Worm (Caenorhabditis elegans) whole organism, L2 larva: ENCODE results near the gene str-233.
A peak's percentile ranks its signal among the peaks of the same experiment; 100 is the strongest.

Experiments used
- F13H6.1 ChIP-seq: sonication (generic microtip); optimal IDR thresholded peaks from 2 replicates; lab custom pipeline; 2016; ENCODE audit warnings: missing genetic modification characterization, missing compliant biosample characterization
- R02D3.7 ChIP-seq: fragments of 150-350 bp; optimal IDR thresholded peaks from 2 replicates; lab custom pipeline; 2014; ENCODE audit warnings: missing biosample characterization, missing genetic modification characterization
- Y55F3AM.14 ChIP-seq: fragments of 200-800 bp; sonication (Bioruptor generic); optimal IDR thresholded peaks from 2 replicates; lab custom pipeline; 2018; ENCODE audit warnings: mild to moderate bottlenecking, missing genetic modification characterization, missing compliant biosample characterization
- ZK546.5 ChIP-seq: sonication (generic microtip); optimal IDR thresholded peaks from 2 replicates; lab custom pipeline; 2017; ENCODE audit warnings: missing biosample characterization, missing genetic modification characterization
- ama-1 ChIP-seq: fragments of 150-350 bp; optimal IDR thresholded peaks from 2 replicates; lab custom pipeline; 2018; ENCODE audit warnings: inconsistent platforms
- blmp-1 ChIP-seq: sonication (generic microtip); optimal IDR thresholded peaks from 2 replicates; lab custom pipeline; 2017; ENCODE audit warnings: missing genetic modification characterization, mild to moderate bottlenecking, missing compliant biosample characterization, antibody characterized with exemption, moderate library complexity; ENCODE audit not compliant: insufficient read depth
- ceh-16 ChIP-seq: fragments of 150-350 bp; optimal IDR thresholded peaks from 2 replicates; lab custom pipeline; 2014; ENCODE audit warnings: missing biosample characterization, missing genetic modification characterization
- crh-2 ChIP-seq: sonication (generic microtip); optimal IDR thresholded peaks from 2 replicates; lab custom pipeline; 2017; ENCODE audit warnings: missing biosample characterization, missing genetic modification characterization
- dmd-4 ChIP-seq: sonication (generic microtip); optimal IDR thresholded peaks from 2 replicates; lab custom pipeline; 2017; ENCODE audit warnings: missing biosample characterization, missing genetic modification characterization
- egl-27 ChIP-seq: sonication (generic microtip); optimal IDR thresholded peaks from 3 replicates; lab custom pipeline; 2017; ENCODE audit warnings: missing biosample characterization, missing genetic modification reagents, missing genetic modification characterization
- elt-1 ChIP-seq: fragments of 150-350 bp; optimal IDR thresholded peaks from 2 replicates; lab custom pipeline; 2014; ENCODE audit warnings: missing biosample characterization, missing genetic modification characterization
- elt-3 ChIP-seq: sonication (generic microtip); optimal IDR thresholded peaks from 2 replicates; lab custom pipeline; 2017; ENCODE audit warnings: missing biosample characterization, missing genetic modification characterization
- fos-1 ChIP-seq: fragments of 150-350 bp; optimal IDR thresholded peaks from 2 replicates; lab custom pipeline; 2014; ENCODE audit warnings: missing biosample characterization, missing genetic modification characterization
- gmeb-1 ChIP-seq: fragments of 150-350 bp; optimal IDR thresholded peaks from 2 replicates; lab custom pipeline; 2014; ENCODE audit warnings: missing biosample characterization, missing genetic modification characterization
- lin-13 ChIP-seq: fragments of 150-350 bp; optimal IDR thresholded peaks from 2 replicates; lab custom pipeline; 2014; ENCODE audit warnings: missing biosample characterization, missing genetic modification reagents, missing genetic modification characterization
- mbf-1 ChIP-seq: sonication (generic microtip); optimal IDR thresholded peaks from 2 replicates; lab custom pipeline; 2017; ENCODE audit warnings: missing biosample characterization, missing genetic modification characterization
- mdl-1 ChIP-seq, 2 experiments: fragments of 150-350 bp in 1 of 2; sonication (generic microtip) in 1 of 2; optimal IDR thresholded peaks; 2 replicates each; lab custom pipeline; 2017; ENCODE audit warnings: missing biosample characterization in 2 of 2, missing genetic modification characterization in 2 of 2
- nhr-11 ChIP-seq: fragments of 150-350 bp; optimal IDR thresholded peaks from 2 replicates; lab custom pipeline; 2014; ENCODE audit warnings: missing biosample characterization, missing genetic modification characterization
- nhr-12 ChIP-seq: fragments of 150-350 bp; optimal IDR thresholded peaks from 2 replicates; lab custom pipeline; 2014; ENCODE audit warnings: missing biosample characterization, missing genetic modification characterization
- nhr-129 ChIP-seq: fragments of 150-350 bp; optimal IDR thresholded peaks from 2 replicates; lab custom pipeline; 2014; ENCODE audit warnings: missing biosample characterization, missing genetic modification characterization
- nhr-21 ChIP-seq: fragments of 150-350 bp; optimal IDR thresholded peaks from 2 replicates; lab custom pipeline; 2014; ENCODE audit warnings: missing biosample characterization, missing genetic modification characterization
- nhr-237 ChIP-seq: fragments of 150-350 bp; optimal IDR thresholded peaks from 2 replicates; lab custom pipeline; 2014; ENCODE audit warnings: missing biosample characterization, missing genetic modification characterization
- nhr-25 ChIP-seq: fragments of 150-350 bp; sonication (generic microtip); optimal IDR thresholded peaks from 3 replicates; lab custom pipeline; 2014; ENCODE audit warnings: missing biosample characterization, missing genetic modification characterization
- nhr-6 ChIP-seq: fragments of 150-350 bp; optimal IDR thresholded peaks from 2 replicates; lab custom pipeline; 2014; ENCODE audit warnings: missing biosample characterization, missing genetic modification characterization
- nhr-77 ChIP-seq: fragments of 150-350 bp; optimal IDR thresholded peaks from 2 replicates; lab custom pipeline; 2014; ENCODE audit warnings: missing biosample characterization, missing genetic modification characterization
- sem-4 ChIP-seq: fragments of 150-350 bp; optimal IDR thresholded peaks from 2 replicates; lab custom pipeline; 2014; ENCODE audit warnings: missing biosample characterization, missing genetic modification reagents, missing genetic modification characterization
- skn-1 ChIP-seq: sonication (generic microtip); optimal IDR thresholded peaks from 2 replicates; lab custom pipeline; 2017; ENCODE audit warnings: missing biosample characterization, missing genetic modification characterization
- sma-3 ChIP-seq: sonication (generic microtip); optimal IDR thresholded peaks from 2 replicates; lab custom pipeline; 2016; ENCODE audit warnings: missing genetic modification reagents, missing genetic modification characterization, missing compliant biosample characterization
- sma-9 ChIP-seq, 2 experiments: fragments of 150-350 bp in 1 of 2; sonication (generic microtip) in 1 of 2; optimal IDR thresholded peaks; 2 replicates each; lab custom pipeline; 2014 to 2016; ENCODE audit warnings: missing genetic modification characterization in 2 of 2, mild to moderate bottlenecking in 1 of 2, missing biosample characterization in 1 of 2, missing compliant biosample characterization in 1 of 2, missing genetic modification reagents in 1 of 2, moderate library complexity in 1 of 2
- snpc-4 ChIP-seq: fragments of 150-350 bp; optimal IDR thresholded peaks from 2 replicates; lab custom pipeline; 2014; ENCODE audit warnings: missing biosample characterization, missing genetic modification characterization
- unc-62 ChIP-seq: fragments of 150-350 bp; optimal IDR thresholded peaks from 2 replicates; lab custom pipeline; 2014; ENCODE audit warnings: missing biosample characterization, missing genetic modification reagents, missing genetic modification characterization
- zag-1 ChIP-seq: fragments of 150-350 bp; optimal IDR thresholded peaks from 2 replicates; lab custom pipeline; 2014; ENCODE audit warnings: missing biosample characterization, missing genetic modification characterization
- ztf-1 ChIP-seq: fragments of 200-800 bp; sonication (Bioruptor generic); conservative IDR thresholded peaks from 2 replicates; pipeline ENCODE4 v1.3.6; 2022; ENCODE audit warnings: missing genetic modification characterization, missing compliant biosample characterization
- ztf-4 ChIP-seq: fragments of 150-350 bp; optimal IDR thresholded peaks from 2 replicates; lab custom pipeline; 2014; ENCODE audit warnings: missing biosample characterization, missing genetic modification characterization

str-233 gene

ce11 chrV:16047508-16047907, 38.0 kb upstream of the str-233 start, which contains the start of gene str-198:
TSS of gene str-198 (plus strand) at chrV:16047808.
- TF ChIP-seq sma-3 (no peak), mdl-1 (tag; optimal IDR thresholded peaks at IDR 0.05; lab: Kevin White, UChicago) (no peak), elt-1 (tag; lab: Kevin White, UChicago) (no peak), nhr-21 (no peak), F13H6.1 (tag; lab: Kevin White, UChicago) (no peak), zag-1 (tag; lab: Kevin White, UChicago) (no peak), blmp-1 (tag; lab: Kevin White, UChicago) (no peak), lin-13 (GFP tag; lab: Kevin White, UChicago) (no peak), ama-1 (lab: Kevin White, UChicago) (no peak), ztf-1 (GFP tag; lab: Robert Waterston, UW) (no peak), nhr-77 (tag; lab: Kevin White, UChicago) (no peak), mbf-1 (no peak), dmd-4 (tag; lab: Kevin White, UChicago) (no peak), ztf-4 (tag; lab: Kevin White, UChicago) (no peak), ceh-16 (no peak), nhr-12 (tag; lab: Kevin White, UChicago) (no peak), Y55F3AM.14 (GFP tag; lab: Kevin White, UChicago) (no peak), gmeb-1 (tag; lab: Kevin White, UChicago) (no peak), snpc-4 (tag; lab: Kevin White, UChicago) (no peak), nhr-6 (tag; lab: Kevin White, UChicago) (no peak)

- TF ChIP-seq ZK546.5 (tag; lab: Kevin White, UChicago) (no peak), R02D3.7 (tag; lab: Kevin White, UChicago) (no peak), elt-1 (tag; lab: Kevin White, UChicago) (no peak), nhr-237 (no peak), F13H6.1 (tag; lab: Kevin White, UChicago) (no peak), crh-2 (tag; lab: Kevin White, UChicago) (no peak), elt-3 (tag; lab: Kevin White, UChicago) (no peak), nhr-11 (tag; lab: Kevin White, UChicago) (no peak), nhr-25 (tag; lab: Kevin White, UChicago) (no peak), sma-3 (no peak), mbf-1 (no peak), sem-4 (tag; lab: Kevin White, UChicago) (no peak)
Measured at ce11 chrV:16047052-16047451, 37.6 kb upstream of the str-233 start.

ce11 chrV:16046573-16046972, 37.1 kb upstream of the str-233 start, which contains the start of gene ZK285.2:
TSS of gene ZK285.2 (plus strand) at chrV:16046873.
- TF ChIP-seq sma-3 (no peak), nhr-11 (tag; lab: Kevin White, UChicago) (no peak), gmeb-1 (tag; lab: Kevin White, UChicago) (no peak), nhr-21 (no peak), egl-27 (tag; lab: Kevin White, UChicago) (no peak), mbf-1 (no peak)
- TF ChIP-seq, all 48 proteins: peak for 0

- TF ChIP-seq Y55F3AM.14 (GFP tag; lab: Kevin White, UChicago), result no peak
- peak; percentile 55 for TF ChIP-seq gmeb-1 (tag; lab: Kevin White, UChicago)
- peak; percentile 86 for TF ChIP-seq sma-9 (GFP tag; optimal IDR thresholded peaks at IDR 0.05; lab: Kevin White, UChicago)
- TF ChIP-seq sma-9 (tag; optimal IDR thresholded peaks at IDR 0.05; lab: Kevin White, UChicago), result no peak
- peak; percentile 76 for TF ChIP-seq crh-2 (tag; lab: Kevin White, UChicago)
- TF ChIP-seq nhr-6 (tag; lab: Kevin White, UChicago), result no peak
- no peak for TF ChIP-seq ama-1 (lab: Kevin White, UChicago)
- peak; percentile 43 for TF ChIP-seq nhr-129
- no peak for TF ChIP-seq unc-62 (GFP tag; lab: Kevin White, UChicago)
- peak; percentile 42 for TF ChIP-seq sma-3
Measured at ce11 chrV:16045837-16046236, 36.4 kb upstream of the str-233 start, which contains the start of gene T10C6.15. TSS of gene T10C6.15 (minus strand) at chrV:16045940.

ce11 chrV:16043686-16044085, 34.2 kb upstream of the str-233 start:
- TF ChIP-seq crh-2 (tag; lab: Kevin White, UChicago) (peak; percentile 23), mbf-1 (no peak), fos-1 (tag; lab: Kevin White, UChicago) (peak; percentile 31), sma-9 (GFP tag; optimal IDR thresholded peaks at IDR 0.05; lab: Kevin White, UChicago) (peak; percentile 23), sma-9 (tag; optimal IDR thresholded peaks at IDR 0.05; lab: Kevin White, UChicago) (no peak), skn-1 (tag; lab: Kevin White, UChicago) (no peak), ztf-4 (tag; lab: Kevin White, UChicago) (no peak)
